Worm (Caenorhabditis elegans) whole organism, L4 larva: ENCODE data around the gene Y55B1AR.2.

Experiments
- T20F7.1 ChIP-seq: fragments of 200-800 bp; sonication (Bioruptor generic); optimal IDR thresholded peaks from 2 replicates; lab custom pipeline; 2018; ENCODE audit warnings: mild to moderate bottlenecking, missing genetic modification characterization, missing compliant biosample characterization
- Y48G9A.11 ChIP-seq: fragments of 200-800 bp; sonication (Bioruptor generic); IDR thresholded peaks from 2 replicates; pipeline ENCODE4 v1.3.6; 2022; ENCODE audit warnings: missing genetic modification reagents, missing genetic modification characterization, missing compliant biosample characterization
- lin-38 ChIP-seq: fragments of 200-800 bp; sonication (Bioruptor generic); IDR thresholded peaks from 2 replicates; pipeline ENCODE4 v1.3.6; 2022; ENCODE audit warnings: missing genetic modification reagents, missing genetic modification characterization, missing compliant biosample characterization
- nhr-6 ChIP-seq: fragments of 150-350 bp; optimal IDR thresholded peaks from 2 replicates; lab custom pipeline; 2014; ENCODE audit warnings: missing biosample characterization, missing genetic modification characterization
- spr-3 ChIP-seq: fragments of 200-800 bp; sonication (Bioruptor generic); optimal IDR thresholded peaks from 2 replicates; lab custom pipeline; 2018; ENCODE audit warnings: mild to moderate bottlenecking, missing genetic modification characterization, missing compliant biosample characterization

DNA sequence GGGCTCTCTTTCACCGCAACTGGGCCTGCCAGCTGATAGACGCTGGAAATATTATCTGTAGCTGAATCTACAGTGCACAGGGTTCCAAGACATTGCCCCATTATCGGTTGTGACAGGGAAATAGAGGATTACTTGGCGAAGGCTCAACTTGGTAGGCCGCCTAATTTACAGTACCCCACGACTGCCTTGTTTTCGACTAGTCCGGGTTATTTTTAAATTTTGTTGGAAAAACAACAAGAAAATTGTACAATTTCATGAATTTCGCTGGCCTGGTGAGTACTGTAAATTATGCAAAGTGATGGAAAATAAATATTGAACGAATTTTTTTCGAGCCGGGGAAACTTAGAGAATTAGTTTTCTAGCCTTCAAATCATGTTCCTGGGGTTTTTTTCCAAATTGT is 37.5 kb upstream of the Y55B1AR.2 start, which contains the start of gene T19C3.7:
- TF ChIP-seq lin-38, result no peak
- no peak for TF ChIP-seq nhr-6 (tag; lab: Kevin White, UChicago)
- no peak for TF ChIP-seq Y48G9A.11 (GFP tag; lab: Robert Waterston, UW)
- no peak for TF ChIP-seq spr-3 (GFP tag; lab: Kevin White, UChicago)
- no peak for TF ChIP-seq T20F7.1 (GFP tag; lab: Kevin White, UChicago)
